Worm (Caenorhabditis elegans): ENCODE data around the gene F58E2.2.

DNA sequence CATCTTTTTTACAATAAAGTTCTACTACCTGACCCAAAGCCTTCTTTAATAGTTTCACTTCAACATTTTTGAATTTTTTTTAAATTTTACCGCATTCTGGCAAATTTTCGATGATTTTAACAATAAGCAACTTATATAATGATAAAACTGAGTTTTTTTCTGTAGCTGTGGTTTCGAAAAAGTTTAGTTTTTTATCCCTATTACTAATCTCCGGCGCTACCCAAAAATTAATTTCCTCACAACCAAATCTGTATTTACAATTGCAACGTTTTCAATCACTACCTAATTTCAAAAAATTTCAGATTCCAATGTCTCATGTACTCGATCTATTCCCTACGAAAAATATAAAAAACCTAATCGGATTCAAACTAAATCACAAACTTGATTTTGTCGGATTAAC is 2.7 kb upstream of the F58E2.2 start, which contains the start of gene F58E2.3:
- TF ChIP-seq him-1 (tag; optimal IDR thresholded peaks at IDR 0.05) (no peak), dao-5 (tag; optimal IDR thresholded peaks at IDR 0.05) (no peak)
